Fruit fly (Drosophila melanogaster) whole organism, pupa: ENCODE measurements around the gene GluRIIE.

Source experiments
- CG10348 ChIP-seq: fragments of 200-800 bp; sonication (Bioruptor generic); IDR thresholded peaks from 2 replicates; pipeline ENCODE4 v1.3.6; 2022; ENCODE audit warnings: missing biosample characterization, missing genetic modification characterization
- CG12605 ChIP-seq: fragments of 200-800 bp; sonication (Bioruptor generic); IDR thresholded peaks from 2 replicates; pipeline ENCODE4 v1.3.6; 2022; ENCODE audit warnings: missing biosample characterization, missing genetic modification characterization
- CG13204 ChIP-seq: fragments of 200-800 bp; sonication (Bioruptor generic); optimal IDR thresholded peaks from 2 replicates; lab custom pipeline; 2018; ENCODE audit warnings: missing biosample characterization, mild to moderate bottlenecking, missing genetic modification characterization, moderate library complexity
- CG14655 ChIP-seq: fragments of 200-800 bp; sonication (Bioruptor generic); optimal IDR thresholded peaks from 3 replicates; lab custom pipeline; 2017; ENCODE audit warnings: mild to moderate bottlenecking, missing biosample characterization, missing genetic modification reagents, missing genetic modification characterization
- CG17806 ChIP-seq: fragments of 200-800 bp; sonication (Bioruptor generic); optimal IDR thresholded peaks from 2 replicates; lab custom pipeline; 2018; ENCODE audit warnings: missing biosample characterization, mild to moderate bottlenecking, missing genetic modification characterization, moderate library complexity
- CG32121 ChIP-seq: fragments of 200-800 bp; sonication (Bioruptor generic); IDR thresholded peaks from 2 replicates; pipeline ENCODE4 v1.3.6; 2022; ENCODE audit warnings: missing biosample characterization, missing genetic modification characterization
- CG34367 ChIP-seq: fragments of 200-800 bp; sonication (Bioruptor generic); optimal IDR thresholded peaks from 2 replicates; lab custom pipeline; 2018; ENCODE audit warnings: missing biosample characterization, mild to moderate bottlenecking, missing genetic modification characterization
- CG8159 ChIP-seq: fragments of 200-800 bp; sonication (Bioruptor generic); optimal IDR thresholded peaks from 3 replicates; lab custom pipeline; 2018; ENCODE audit warnings: missing biosample characterization, mild to moderate bottlenecking, missing genetic modification characterization, moderate library complexity
- CG8301 ChIP-seq: fragments of 200-800 bp; sonication (Bioruptor generic); optimal IDR thresholded peaks from 2 replicates; lab custom pipeline; 2018; ENCODE audit warnings: missing biosample characterization, mild to moderate bottlenecking, missing genetic modification characterization
- EcR ChIP-seq: fragments of 200-800 bp; sonication (Bioruptor generic); optimal IDR thresholded peaks from 3 replicates; lab custom pipeline; 2019; ENCODE audit warnings: missing biosample characterization, missing genetic modification characterization, mild to moderate bottlenecking, moderate library complexity, missing genetic modification reagents
- Ets98B ChIP-seq: fragments of 200-800 bp; sonication (Bioruptor generic); IDR thresholded peaks from 2 replicates; pipeline ENCODE4 v1.3.6; 2022; ENCODE audit warnings: missing biosample characterization, missing genetic modification characterization
- Pif1A ChIP-seq: fragments of 200-800 bp; sonication (Bioruptor generic); optimal IDR thresholded peaks from 3 replicates; lab custom pipeline; 2016; ENCODE audit warnings: missing biosample characterization, missing genetic modification characterization
- gl ChIP-seq: fragments of 200-800 bp; sonication (Bioruptor generic); optimal IDR thresholded peaks from 2 replicates; lab custom pipeline; 2018; ENCODE audit warnings: missing biosample characterization, mild to moderate bottlenecking, missing genetic modification characterization

DNA sequence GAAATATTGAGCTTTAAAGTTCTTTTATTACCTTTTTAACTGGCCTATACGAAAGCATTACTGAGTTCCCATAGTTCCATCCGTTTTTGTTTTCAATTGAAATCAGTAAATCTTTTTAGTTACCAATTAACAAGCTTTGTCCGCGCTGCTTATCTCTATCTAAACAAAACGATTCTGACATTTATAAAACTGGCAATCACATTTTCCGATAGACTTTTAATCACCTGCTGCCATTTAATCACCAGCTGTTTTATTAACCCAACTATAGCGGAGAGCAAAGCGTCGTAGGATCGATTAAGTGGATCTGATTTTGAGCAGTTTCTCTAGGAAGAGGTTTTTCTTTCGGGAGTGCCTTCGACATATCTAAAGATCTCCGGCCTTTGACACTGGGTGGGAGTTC lies 45.9 kb downstream of the GluRIIE start:
- TF ChIP-seq gl (tag; lab: Kevin White, UChicago) (no peak), Ets98B (GFP tag; lab: Robert Waterston, UW) (no peak), CG8301 (tag; lab: Kevin White, UChicago) (no peak), CG34367 (tag; lab: Kevin White, UChicago) (no peak), CG32121 (GFP tag; lab: Robert Waterston, UW) (no peak), CG13204 (no peak), CG12605 (GFP tag; lab: Robert Waterston, UW) (no peak), CG17806 (no peak), EcR (GFP tag; lab: Kevin White, UChicago) (no peak), Pif1A (GFP tag; lab: Kevin White, UChicago) (no peak), CG8159 (tag; lab: Kevin White, UChicago) (no peak), CG10348 (GFP tag; lab: Robert Waterston, UW) (no peak), CG14655 (no peak)
